Fruit fly (Drosophila melanogaster): ENCODE results near the gene Mau2.

DNA sequence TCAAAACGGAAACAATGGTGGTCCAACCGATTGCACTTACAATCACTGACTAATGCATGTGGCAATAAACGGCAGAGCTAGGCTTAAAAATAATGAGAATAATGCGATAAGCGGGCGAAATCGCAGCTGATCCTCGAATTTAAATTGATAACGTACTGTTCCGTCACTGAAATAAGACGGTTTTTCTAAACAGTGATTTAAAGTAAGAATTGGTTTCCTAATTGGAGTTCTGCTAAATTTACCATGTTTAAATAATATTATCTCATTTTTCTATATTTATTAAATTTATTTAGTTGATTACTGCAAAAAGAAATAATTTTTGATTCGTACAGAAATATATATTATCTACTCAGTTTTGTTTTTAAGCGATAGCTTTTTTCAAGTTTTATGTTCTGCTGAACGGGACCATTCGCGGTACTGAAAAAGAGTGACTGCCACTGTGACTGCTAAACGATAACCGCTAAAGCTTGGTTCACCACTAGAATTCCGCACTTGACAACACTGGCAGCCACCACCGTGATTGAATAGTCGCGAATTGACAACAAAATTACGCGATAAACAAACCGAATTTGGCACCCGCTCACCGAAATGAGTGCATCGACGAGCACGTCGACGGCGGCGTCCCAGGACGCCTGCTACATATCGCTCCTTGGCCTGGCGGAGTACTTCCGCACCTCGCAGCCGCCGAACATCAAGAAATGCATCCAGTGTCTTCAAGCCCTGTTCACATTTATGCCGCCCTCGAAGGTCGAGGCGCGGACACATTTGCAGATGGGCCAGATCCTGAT is at the start of gene Mau2, which contains the start of gene Spn88Eb:
- no peak for TF ChIP-seq Sin3A (optimal IDR thresholded peaks at IDR 0.05)
- no peak for TF ChIP-seq h (optimal IDR thresholded peaks at IDR 0.05)
- no peak for TF ChIP-seq Myc (optimal IDR thresholded peaks at IDR 0.05)
- no peak for TF ChIP-seq psq (optimal IDR thresholded peaks at IDR 0.05)
- TF ChIP-seq ttk (optimal IDR thresholded peaks at IDR 0.05), result no peak
- no peak for TF ChIP-seq insv (optimal IDR thresholded peaks at IDR 0.05)

All from Kc167 (cell line).